Worm (Caenorhabditis elegans): ENCODE data around the gene tag-266.
A peak's percentile ranks its signal among the peaks of the same experiment; 100 is the strongest.

DNA sequence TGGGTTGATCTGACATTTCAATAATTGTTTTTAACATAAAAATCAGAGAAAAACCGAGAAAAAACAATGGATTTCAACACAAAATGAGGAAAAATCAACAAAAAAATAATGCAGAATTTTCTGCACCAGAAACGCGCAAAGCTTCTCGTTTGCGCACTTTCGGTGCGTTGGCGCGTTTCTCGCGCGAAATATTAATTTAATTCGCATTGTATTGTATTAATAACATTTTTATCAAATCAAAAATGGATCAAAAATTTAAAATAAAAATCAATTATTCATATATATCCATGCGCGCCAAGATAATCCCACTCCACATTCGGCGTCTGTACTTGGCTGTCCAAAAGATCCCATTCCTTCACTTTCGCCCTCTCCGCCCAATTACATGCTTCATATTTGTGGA, 5.4 kb downstream of the tag-266 start, which contains the start of gene fem-2:
- TF ChIP-seq ceh-82 (tag; optimal IDR thresholded peaks at IDR 0.05) (peak; percentile 30 to 63 (median 38)), lin-39 (tag; optimal IDR thresholded peaks at IDR 0.05) (no peak), snpc-4 (tag; optimal IDR thresholded peaks at IDR 0.05) (no peak), unc-62 (GFP tag; optimal IDR thresholded peaks at IDR 0.05) (no peak), nhr-77 (tag; optimal IDR thresholded peaks at IDR 0.05) (no peak)
